Fruit fly (Drosophila melanogaster): ENCODE results near the gene CG13460.

DNA sequence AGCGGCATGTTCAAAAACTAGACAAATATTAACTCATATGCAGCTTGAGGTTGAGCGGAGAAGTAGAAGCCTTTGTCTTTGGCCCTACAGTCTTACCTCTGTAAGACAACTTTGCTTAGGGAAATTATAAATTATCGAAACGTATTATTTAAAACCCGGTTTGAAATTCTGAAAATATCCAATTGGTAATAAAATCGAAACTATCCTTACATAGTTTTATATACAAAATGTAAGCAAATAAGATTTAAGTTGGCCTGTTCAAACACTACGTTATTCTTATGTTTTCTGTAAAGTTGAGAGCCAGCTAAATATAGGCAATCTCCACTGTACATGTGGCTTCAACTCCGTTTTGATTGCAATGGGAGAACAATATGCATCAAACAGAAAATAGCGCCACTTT, 48.2 kb downstream of the CG13460 start:
- TF ChIP-seq CG34367 (tag; optimal IDR thresholded peaks at IDR 0.05) (no peak), CG8159 (tag; optimal IDR thresholded peaks at IDR 0.05) (peak; percentile 74), CG10348 (GFP tag; IDR thresholded peaks at IDR 0.05) (no peak), CG13204 (GFP tag; optimal IDR thresholded peaks at IDR 0.05) (no peak), CG4496 (GFP tag; IDR thresholded peaks at IDR 0.05) (peak; percentile 41; the same call in 1 of the 3 replicates), gl (tag; optimal IDR thresholded peaks at IDR 0.05) (no peak), Ets98B (GFP tag; IDR thresholded peaks at IDR 0.05) (no peak), EcR (GFP tag; optimal IDR thresholded peaks at IDR 0.05) (no peak), rn (GFP tag; IDR thresholded peaks at IDR 0.05) (no peak), Pif1A (GFP tag; optimal IDR thresholded peaks at IDR 0.05) (peak; percentile 46), fd96Ca (GFP tag; IDR thresholded peaks at IDR 0.05) (no peak)

All from whole organism, pupa.